Fruit fly (Drosophila melanogaster): ENCODE measurements around the gene brv1.

DNA sequence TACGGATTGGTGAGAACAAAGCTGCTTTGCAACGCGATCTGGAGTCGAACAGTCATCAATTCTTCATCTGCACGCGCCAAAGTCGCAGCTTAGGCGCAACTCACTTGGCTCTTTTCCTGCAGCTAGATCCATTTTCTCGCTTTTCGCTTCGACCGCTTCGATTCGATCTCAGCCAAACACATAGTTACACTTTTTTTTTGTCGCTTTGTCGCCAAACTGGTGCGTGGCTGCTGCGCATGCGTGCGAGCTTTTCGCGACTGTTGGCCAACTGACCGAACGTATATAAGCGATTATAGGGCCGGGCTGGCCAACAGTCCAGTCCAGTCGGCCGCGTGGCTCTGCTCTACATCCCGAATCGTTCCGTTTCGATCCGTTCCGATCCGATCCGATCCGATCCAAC, 46.1 kb upstream of the brv1 start, which contains the start of gene Cpr76Bd:
- TF ChIP-seq Drgx (GFP tag; IDR thresholded peaks at IDR 0.05) (no peak), bigmax (GFP tag; optimal IDR thresholded peaks at IDR 0.05) (no peak)

Measured in whole organism, embryonic.